Worm (Caenorhabditis elegans) whole organism, L2 larva: ENCODE data around the gene ZC416.2.

Experiments used
- ZK546.5 ChIP-seq: sonication (generic microtip); optimal IDR thresholded peaks from 2 replicates; lab custom pipeline; 2017; ENCODE audit warnings: missing biosample characterization, missing genetic modification characterization
- ama-1 ChIP-seq: fragments of 150-350 bp; optimal IDR thresholded peaks from 2 replicates; lab custom pipeline; 2018; ENCODE audit warnings: inconsistent platforms
- ceh-82 ChIP-seq: fragments of 150-350 bp; optimal IDR thresholded peaks from 2 replicates; lab custom pipeline; 2014; ENCODE audit warnings: missing biosample characterization, missing genetic modification characterization
- crh-2 ChIP-seq: sonication (generic microtip); optimal IDR thresholded peaks from 2 replicates; lab custom pipeline; 2017; ENCODE audit warnings: missing biosample characterization, missing genetic modification characterization
- lin-13 ChIP-seq: fragments of 150-350 bp; optimal IDR thresholded peaks from 2 replicates; lab custom pipeline; 2014; ENCODE audit warnings: missing biosample characterization, missing genetic modification reagents, missing genetic modification characterization
- lin-39 ChIP-seq: fragments of 150-350 bp; optimal IDR thresholded peaks from 2 replicates; lab custom pipeline; 2014; ENCODE audit warnings: missing biosample characterization, missing genetic modification reagents, missing genetic modification characterization
- nhr-129 ChIP-seq: fragments of 150-350 bp; optimal IDR thresholded peaks from 2 replicates; lab custom pipeline; 2014; ENCODE audit warnings: missing biosample characterization, missing genetic modification characterization
- nhr-237 ChIP-seq: fragments of 150-350 bp; optimal IDR thresholded peaks from 2 replicates; lab custom pipeline; 2014; ENCODE audit warnings: missing biosample characterization, missing genetic modification characterization
- ztf-11 ChIP-seq: sonication (generic microtip); optimal IDR thresholded peaks from 2 replicates; lab custom pipeline; 2017; ENCODE audit warnings: missing biosample characterization, missing genetic modification characterization

DNA sequence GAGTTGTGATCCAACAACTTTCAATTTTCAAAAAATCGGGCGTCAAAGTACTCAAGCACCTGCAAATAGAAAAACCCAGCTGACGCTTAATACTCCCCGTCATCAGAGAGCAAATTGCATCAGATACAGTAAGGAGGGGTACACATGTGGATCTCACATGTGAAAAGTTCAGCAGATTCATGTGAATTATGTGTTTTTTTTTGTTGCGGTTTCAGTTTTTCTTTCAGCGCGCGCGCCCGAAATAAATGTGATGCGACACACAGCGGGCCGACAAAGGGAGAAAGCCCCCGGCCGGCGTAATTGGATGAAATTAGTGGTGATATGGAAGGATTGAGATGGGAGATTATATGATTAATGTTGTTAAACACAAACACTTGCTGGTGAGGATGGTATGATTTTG lies 18.8 kb downstream of the ZC416.2 start:
- no peak for TF ChIP-seq nhr-237
- TF ChIP-seq ZK546.5 (tag; lab: Kevin White, UChicago) = no peak
- no peak for TF ChIP-seq lin-39 (tag; lab: Kevin White, UChicago)
- no peak for TF ChIP-seq ceh-82 (tag; lab: Kevin White, UChicago)
- no peak for TF ChIP-seq crh-2
- TF ChIP-seq nhr-129 (tag; lab: Kevin White, UChicago) = peak; percentile 93
- no peak for TF ChIP-seq lin-13
- no peak for TF ChIP-seq ztf-11 (tag; lab: Kevin White, UChicago)
- no peak for TF ChIP-seq ama-1 (lab: Kevin White, UChicago)
